Fruit fly (Drosophila melanogaster) whole organism, embryonic: ENCODE data around the gene Cad89D.
A peak's percentile ranks its signal among the peaks of the same experiment; 100 is the strongest.

ENCODE experiments used
- Abd-B ChIP-seq: fragments of 200-800 bp; sonication (Bioruptor generic); optimal IDR thresholded peaks from 2 replicates; lab custom pipeline; 2018; ENCODE audit warnings: missing biosample characterization, mild to moderate bottlenecking, missing genetic modification characterization, moderate library complexity
- BEAF-32 ChIP-seq: fragments of 200-800 bp; sonication (Bioruptor generic); optimal IDR thresholded peaks from 3 replicates; lab custom pipeline; 2017; ENCODE audit warnings: missing biosample characterization, missing genetic modification characterization, mild to moderate bottlenecking, moderate library complexity, missing genetic modification reagents
- CG10209 ChIP-seq: fragments of 200-800 bp; sonication (Bioruptor generic); optimal IDR thresholded peaks from 3 replicates; lab custom pipeline; 2017; ENCODE audit warnings: missing biosample characterization, mild to moderate bottlenecking, missing genetic modification characterization, missing genetic modification reagents
- CG12769 ChIP-seq: fragments of 200-800 bp; sonication (Bioruptor generic); optimal IDR thresholded peaks from 2 replicates; lab custom pipeline; 2019; ENCODE audit warnings: missing biosample characterization, mild to moderate bottlenecking, missing genetic modification characterization, moderate library complexity
- CG13624 ChIP-seq: fragments of 200-800 bp; sonication (Bioruptor generic); optimal IDR thresholded peaks from 2 replicates; lab custom pipeline; 2016; ENCODE audit warnings: missing biosample characterization, missing genetic modification characterization
- CG16813 ChIP-seq: fragments of 200-800 bp; sonication (Bioruptor generic); IDR thresholded peaks from 3 replicates; pipeline ENCODE4 v1.3.6; 2022; ENCODE audit warnings: missing biosample characterization, missing genetic modification characterization; ENCODE audit not compliant: partially characterized antibody
- CG18599 ChIP-seq: fragments of 200-800 bp; sonication (Bioruptor generic); optimal IDR thresholded peaks from 3 replicates; lab custom pipeline; 2017; ENCODE audit warnings: missing biosample characterization, missing genetic modification characterization, mild to moderate bottlenecking, moderate library complexity, missing genetic modification reagents
- CG31388 ChIP-seq: fragments of 200-800 bp; sonication (Bioruptor generic); optimal IDR thresholded peaks from 2 replicates; lab custom pipeline; 2016; ENCODE audit warnings: missing biosample characterization, missing genetic modification characterization
- CG32532 ChIP-seq: fragments of 200-800 bp; sonication (Bioruptor generic); IDR thresholded peaks from 2 replicates; pipeline ENCODE4 v1.3.6; 2022; ENCODE audit warnings: missing biosample characterization, missing genetic modification characterization
- CG3995 ChIP-seq: fragments of 200-800 bp; sonication (Bioruptor generic); optimal IDR thresholded peaks from 3 replicates; lab custom pipeline; 2016; ENCODE audit warnings: missing biosample characterization, missing genetic modification characterization
- CG42726 ChIP-seq: fragments of 200-800 bp; sonication (Bioruptor generic); IDR thresholded peaks from 2 replicates; pipeline ENCODE4 v1.3.6; 2022; ENCODE audit warnings: missing biosample characterization, missing genetic modification characterization; ENCODE audit not compliant: partially characterized antibody
- CG4617 ChIP-seq: fragments of 200-800 bp; sonication (Bioruptor generic); optimal IDR thresholded peaks from 3 replicates; lab custom pipeline; 2016; ENCODE audit warnings: missing biosample characterization, missing genetic modification characterization, borderline replicate concordance
- CG6791 ChIP-seq: fragments of 200-800 bp; sonication (Bioruptor generic); IDR thresholded peaks from 3 replicates; pipeline ENCODE4 v1.3.6; 2022; ENCODE audit warnings: missing biosample characterization, missing genetic modification characterization; ENCODE audit not compliant: partially characterized antibody
- CG9876 ChIP-seq: fragments of 200-800 bp; sonication (Bioruptor generic); optimal IDR thresholded peaks from 2 replicates; lab custom pipeline; 2016; ENCODE audit warnings: missing biosample characterization, missing genetic modification characterization
- CG9932 ChIP-seq: fragments of 200-800 bp; sonication (Bioruptor generic); IDR thresholded peaks from 2 replicates; pipeline ENCODE4 v1.3.6; 2022; ENCODE audit warnings: missing biosample characterization, missing genetic modification characterization
- CTCF ChIP-seq: fragments of 200-800 bp; sonication (Bioruptor generic); optimal IDR thresholded peaks from 2 replicates; lab custom pipeline; 2017; ENCODE audit warnings: missing biosample characterization, mild to moderate bottlenecking, missing genetic modification characterization, moderate library complexity
- Dll ChIP-seq: fragments of 200-800 bp; sonication (Bioruptor generic); IDR thresholded peaks from 4 replicates; pipeline ENCODE4 v1.3.6; 2022; ENCODE audit warnings: missing biosample characterization, missing genetic modification characterization; ENCODE audit not compliant: partially characterized antibody
- Dp ChIP-seq: fragments of 200-800 bp; sonication (Bioruptor generic); optimal IDR thresholded peaks from 2 replicates; lab custom pipeline; 2018; ENCODE audit warnings: missing biosample characterization, mild to moderate bottlenecking, missing genetic modification characterization, moderate library complexity
- Dref ChIP-seq: fragments of 200-800 bp; sonication (Bioruptor generic); IDR thresholded peaks from 2 replicates; pipeline ENCODE4 v1.3.6; 2022; ENCODE audit warnings: missing biosample characterization, missing genetic modification characterization
- Fer2 ChIP-seq: fragments of 200-800 bp; sonication (Bioruptor generic); optimal IDR thresholded peaks from 2 replicates; lab custom pipeline; 2018; ENCODE audit warnings: missing biosample characterization, mild to moderate bottlenecking, missing genetic modification characterization, moderate library complexity
- GATAe ChIP-seq: fragments of 200-800 bp; sonication (Bioruptor generic); conservative IDR thresholded peaks from 2 replicates; pipeline ENCODE4 v1.3.6; 2022; ENCODE audit warnings: missing biosample characterization, missing genetic modification characterization
- Hmr ChIP-seq: fragments of 200-800 bp; sonication (Bioruptor generic); optimal IDR thresholded peaks from 3 replicates; lab custom pipeline; 2017; ENCODE audit warnings: mild to moderate bottlenecking, missing biosample characterization, missing genetic modification reagents, missing genetic modification characterization
- Hr3 ChIP-seq: fragments of 200-800 bp; sonication (Bioruptor generic); optimal IDR thresholded peaks from 3 replicates; lab custom pipeline; 2016; ENCODE audit warnings: missing biosample characterization, missing genetic modification characterization
- MBD-R2 ChIP-seq: fragments of 200-800 bp; sonication (Bioruptor generic); IDR thresholded peaks from 2 replicates; pipeline ENCODE4 v1.3.6; 2022; ENCODE audit warnings: missing biosample characterization, missing genetic modification characterization
- Poxn ChIP-seq: fragments of 200-800 bp; sonication (Bioruptor generic); IDR thresholded peaks from 2 replicates; pipeline ENCODE4 v1.3.6; 2022; ENCODE audit warnings: missing biosample characterization, missing genetic modification characterization
- Side ChIP-seq: fragments of 200-800 bp; sonication (Bioruptor generic); optimal IDR thresholded peaks from 2 replicates; lab custom pipeline; 2016; ENCODE audit warnings: missing biosample characterization, missing genetic modification characterization
- Sry-δ ChIP-seq: fragments of 200-800 bp; sonication (Bioruptor generic); optimal IDR thresholded peaks from 2 replicates; lab custom pipeline; 2016; ENCODE audit warnings: missing biosample characterization, missing genetic modification characterization
- Usf ChIP-seq: fragments of 200-800 bp; sonication (Bioruptor generic); optimal IDR thresholded peaks from 2 replicates; lab custom pipeline; 2017; ENCODE audit warnings: missing genotype, missing biosample characterization, missing genetic modification characterization
- Xrp1 ChIP-seq: fragments of 200-800 bp; sonication (Bioruptor generic); IDR thresholded peaks from 2 replicates; pipeline ENCODE4 v1.3.6; 2022; ENCODE audit warnings: missing biosample characterization, missing genetic modification characterization
- YL-1 ChIP-seq: fragments of 200-800 bp; sonication (Bioruptor generic); optimal IDR thresholded peaks from 3 replicates; lab custom pipeline; 2017; ENCODE audit warnings: missing biosample characterization, mild to moderate bottlenecking, missing genetic modification characterization
- bbx ChIP-seq: fragments of 200-800 bp; sonication (Bioruptor generic); IDR thresholded peaks from 2 replicates; pipeline ENCODE4 v1.3.6; 2022; ENCODE audit warnings: missing biosample characterization, missing genetic modification characterization; ENCODE audit not compliant: partially characterized antibody
- bcd ChIP-seq: fragments of 200-800 bp; sonication (Bioruptor generic); optimal IDR thresholded peaks from 2 replicates; lab custom pipeline; 2017; ENCODE audit warnings: missing biosample characterization, mild to moderate bottlenecking, missing genetic modification characterization
- chif ChIP-seq, 2 experiments: fragments of 200-800 bp; sonication (Bioruptor generic); optimal IDR thresholded peaks; 3 replicates each; lab custom pipeline; 2016; ENCODE audit warnings: missing biosample characterization in 2 of 2, missing genetic modification characterization in 2 of 2
- disco-r ChIP-seq: fragments of 200-800 bp; sonication (Bioruptor generic); optimal IDR thresholded peaks from 2 replicates; lab custom pipeline; 2016; ENCODE audit warnings: missing biosample characterization, missing genetic modification characterization
- ftz-f1 ChIP-seq: fragments of 200-800 bp; sonication (Bioruptor generic); optimal IDR thresholded peaks from 2 replicates; lab custom pipeline; 2016; ENCODE audit warnings: missing biosample characterization, missing genetic modification characterization
- h ChIP-seq: fragments of >200 bp; optimal IDR thresholded peaks from 2 replicates; lab custom pipeline; 2017
- hb ChIP-seq: fragments of 200-800 bp; sonication (Bioruptor generic); IDR thresholded peaks from 3 replicates; pipeline ENCODE4 v1.3.6; 2022; ENCODE audit warnings: missing biosample characterization, missing genetic modification characterization; ENCODE audit not compliant: partially characterized antibody
- inv ChIP-seq: fragments of 200-800 bp; sonication (Bioruptor generic); IDR thresholded peaks from 2 replicates; pipeline ENCODE4 v1.3.6; 2022; ENCODE audit warnings: missing biosample characterization, missing genetic modification characterization; ENCODE audit not compliant: partially characterized antibody
- ken ChIP-seq: fragments of 200-800 bp; sonication (Bioruptor generic); IDR thresholded peaks from 3 replicates; pipeline ENCODE4 v1.3.6; 2022; ENCODE audit warnings: missing biosample characterization, missing genetic modification characterization
- nerfin-2 ChIP-seq: fragments of 200-800 bp; sonication (Bioruptor generic); IDR thresholded peaks from 2 replicates; pipeline ENCODE4 v1.3.6; 2022; ENCODE audit warnings: missing biosample characterization, missing genetic modification characterization; ENCODE audit not compliant: partially characterized antibody
- pho ChIP-seq: fragments of 200-800 bp; sonication (Bioruptor generic); optimal IDR thresholded peaks from 2 replicates; lab custom pipeline; 2016; ENCODE audit warnings: missing biosample characterization, missing genetic modification characterization
- psq ChIP-seq: fragments of 200-800 bp; sonication (Bioruptor generic); optimal IDR thresholded peaks from 2 replicates; lab custom pipeline; 2017; ENCODE audit warnings: missing biosample characterization, missing genetic modification characterization
- pzg ChIP-seq: fragments of 200-800 bp; sonication (Bioruptor generic); optimal IDR thresholded peaks from 3 replicates; lab custom pipeline; 2018; ENCODE audit warnings: missing biosample characterization, mild to moderate bottlenecking, missing genetic modification characterization, moderate library complexity
- sna ChIP-seq: fragments of 200-800 bp; sonication (Bioruptor generic); IDR thresholded peaks from 2 replicates; pipeline ENCODE4 v1.3.6; 2022; ENCODE audit warnings: missing biosample characterization, missing genetic modification characterization; ENCODE audit not compliant: partially characterized antibody
- toy ChIP-seq: fragments of 200-800 bp; sonication (Bioruptor generic); IDR thresholded peaks from 2 replicates; pipeline ENCODE4 v1.3.6; 2022; ENCODE audit warnings: missing biosample characterization, missing genetic modification characterization
- trem ChIP-seq: fragments of 200-800 bp; optimal IDR thresholded peaks from 3 replicates; lab custom pipeline; 2019; ENCODE audit warnings: missing biosample characterization, mild to moderate bottlenecking, missing genetic modification characterization, moderate library complexity
- unc-4 ChIP-seq: fragments of 200-800 bp; sonication (Bioruptor generic); IDR thresholded peaks from 2 replicates; pipeline ENCODE4 v1.3.6; 2022; ENCODE audit warnings: missing biosample characterization, missing genetic modification characterization; ENCODE audit not compliant: partially characterized antibody
- vnd ChIP-seq: fragments of 200-800 bp; sonication (Bioruptor generic); IDR thresholded peaks from 3 replicates; pipeline ENCODE4 v1.3.6; 2022; ENCODE audit warnings: missing biosample characterization, missing genetic modification characterization; ENCODE audit not compliant: partially characterized antibody
- vvl ChIP-seq: fragments of 200-800 bp; sonication (Bioruptor generic); IDR thresholded peaks from 2 replicates; pipeline ENCODE4 v1.3.6; 2022; ENCODE audit warnings: missing biosample characterization, missing genetic modification characterization
- zen2 ChIP-seq: fragments of 200-800 bp; sonication (Bioruptor generic); IDR thresholded peaks from 3 replicates; pipeline ENCODE4 v1.3.6; 2022; ENCODE audit warnings: missing biosample characterization, missing genetic modification characterization; ENCODE audit not compliant: partially characterized antibody

The Cad89D gene

DNA sequence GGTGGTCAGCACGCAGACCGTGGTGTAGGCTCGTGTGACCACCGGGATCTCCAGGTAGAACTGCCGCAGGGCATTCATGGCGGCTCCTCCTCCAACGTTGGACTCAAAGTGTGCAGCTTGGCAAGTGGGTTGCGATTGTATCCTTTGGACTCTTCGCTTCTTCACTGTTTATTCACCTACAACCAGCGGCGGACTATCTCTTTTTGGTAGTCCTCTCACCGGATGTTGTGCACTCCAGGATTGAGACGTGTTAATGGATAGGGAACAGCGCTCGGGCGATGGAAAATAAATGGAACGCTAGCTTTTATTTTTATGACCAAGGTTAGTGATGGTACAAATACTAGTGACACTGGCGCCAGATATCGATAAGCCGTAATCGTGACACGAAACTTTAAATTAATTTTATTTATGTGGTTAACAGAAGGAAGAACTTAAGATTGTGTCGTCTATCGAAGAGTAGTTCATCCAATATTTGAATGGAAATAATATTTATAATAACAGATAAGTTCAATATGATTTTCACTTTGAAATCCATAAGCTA is 11.3 kb downstream of the Cad89D start, which contains the start of gene Der-2 (continued):
- peak; percentile 93 for TF ChIP-seq zen2 (GFP tag; lab: Robert Waterston, UW)
- peak; percentile 78 for TF ChIP-seq CG16813 (GFP tag; lab: Robert Waterston, UW)
- TF ChIP-seq Xrp1 (GFP tag; lab: Robert Waterston, UW), result no peak
- no peak for TF ChIP-seq pho (GFP tag; lab: Kevin White, UChicago)
- no peak for TF ChIP-seq bcd (GFP tag; lab: Kevin White, UChicago)
- TF ChIP-seq psq (GFP tag; lab: Kevin White, UChicago), result no peak
- TF ChIP-seq CG13624 (GFP tag; lab: Kevin White, UChicago), result no peak
- peak; percentile 92 for TF ChIP-seq bbx (GFP tag; lab: Robert Waterston, UW)
- TF ChIP-seq nerfin-2 (GFP tag; lab: Robert Waterston, UW), result peak; percentile 64
- no peak for TF ChIP-seq ken (GFP tag; lab: Robert Waterston, UW)
- TF ChIP-seq sna (GFP tag; lab: Robert Waterston, UW), result peak; percentile 97
- no peak for TF ChIP-seq Hr3 (GFP tag; lab: Kevin White, UChicago)
- TF ChIP-seq pzg, result peak; percentile 42
- TF ChIP-seq Abd-B, result peak; percentile 64
- TF ChIP-seq inv (GFP tag; lab: Robert Waterston, UW), result peak; percentile 74
- peak; percentile 20 for TF ChIP-seq CTCF (GFP tag; lab: Kevin White, UChicago)
- TF ChIP-seq CG18599, result no peak
- no peak for TF ChIP-seq Side (GFP tag; lab: Kevin White, UChicago)
- peak; percentile 77 for TF ChIP-seq MBD-R2 (GFP tag; lab: Robert Waterston, UW)
- no peak for TF ChIP-seq CG31388 (GFP tag; lab: Kevin White, UChicago)
- no peak for TF ChIP-seq CG10209 (GFP tag; lab: Kevin White, UChicago)
- no peak for TF ChIP-seq disco-r (GFP tag; lab: Kevin White, UChicago)
- TF ChIP-seq h, result no peak
- TF ChIP-seq Poxn (GFP tag; lab: Robert Waterston, UW), result no peak
- peak; percentile 49 for TF ChIP-seq CG4617
- peak; percentile 40 for TF ChIP-seq trem (tag; lab: Kevin White, UChicago)
- peak; percentile 89 for TF ChIP-seq Sry-δ (GFP tag; lab: Kevin White, UChicago)
- TF ChIP-seq CG3995 (GFP tag; lab: Kevin White, UChicago), result peak; percentile 30
- TF ChIP-seq vnd (GFP tag; lab: Robert Waterston, UW), result peak; percentile 78
- TF ChIP-seq Fer2 (tag; lab: Kevin White, UChicago), result no peak
- TF ChIP-seq Dp (GFP tag; lab: Kevin White, UChicago), result peak; percentile 81
- peak; percentile 86 for TF ChIP-seq CG42726 (GFP tag; lab: Robert Waterston, UW)
- TF ChIP-seq Usf (GFP tag; lab: Kevin White, UChicago), result no peak
- TF ChIP-seq GATAe, result no peak
- TF ChIP-seq CG12769, result no peak
- no peak for TF ChIP-seq Hmr (GFP tag; lab: Kevin White, UChicago)
- peak; percentile 93 for TF ChIP-seq CG6791 (GFP tag; lab: Robert Waterston, UW)
- peak; percentile 75 for TF ChIP-seq Dref (GFP tag; lab: Robert Waterston, UW)
- TF ChIP-seq vvl (GFP tag; lab: Robert Waterston, UW), result 0 out of 2 replicates have a peak, but pooled peaks have one; percentile 32
- no peak for TF ChIP-seq CG32532 (GFP tag; lab: Robert Waterston, UW)
- peak; percentile 93 for TF ChIP-seq unc-4 (GFP tag; lab: Robert Waterston, UW)
- TF ChIP-seq Dll (GFP tag; lab: Robert Waterston, UW), result peak; percentile 94
- peak; percentile 75; the same call in 2 of the 3 replicates for TF ChIP-seq hb (GFP tag; lab: Robert Waterston, UW)
- TF ChIP-seq BEAF-32 (GFP tag; lab: Kevin White, UChicago), result peak; percentile 77
- TF ChIP-seq chif (GFP tag; optimal IDR thresholded peaks at IDR 0.05; lab: Kevin White, UChicago), result no peak
- peak; percentile 5 for TF ChIP-seq YL-1 (GFP tag; lab: Kevin White, UChicago)
- TF ChIP-seq CG9932 (GFP tag; lab: Robert Waterston, UW), result 0 out of 2 replicates have a peak, but pooled peaks have one; percentile 3
- no peak for TF ChIP-seq ftz-f1
- TF ChIP-seq toy (GFP tag; lab: Robert Waterston, UW), result no peak
- TF ChIP-seq CG9876 (GFP tag; lab: Kevin White, UChicago), result no peak
